Worm (Caenorhabditis elegans): ENCODE results near the gene npr-22.

ce11 chrIV:8597504-8597903 lies 38.3 kb downstream of the npr-22 start:
- no peak for TF ChIP-seq dao-5 (tag; optimal IDR thresholded peaks at IDR 0.05)
- TF ChIP-seq W03F9.2 (tag; optimal IDR thresholded peaks at IDR 0.05), result no peak
- TF ChIP-seq him-1 (tag; optimal IDR thresholded peaks at IDR 0.05), result no peak
